Fruit fly (Drosophila melanogaster) whole organism, pupa: ENCODE data around the gene CG11248.

ENCODE experiments used
- CG10348 ChIP-seq: fragments of 200-800 bp; sonication (Bioruptor generic); IDR thresholded peaks from 2 replicates; pipeline ENCODE4 v1.3.6; 2022; ENCODE audit warnings: missing biosample characterization, missing genetic modification characterization
- CG12605 ChIP-seq: fragments of 200-800 bp; sonication (Bioruptor generic); IDR thresholded peaks from 2 replicates; pipeline ENCODE4 v1.3.6; 2022; ENCODE audit warnings: missing biosample characterization, missing genetic modification characterization
- CG13204 ChIP-seq: fragments of 200-800 bp; sonication (Bioruptor generic); optimal IDR thresholded peaks from 2 replicates; lab custom pipeline; 2018; ENCODE audit warnings: missing biosample characterization, mild to moderate bottlenecking, missing genetic modification characterization, moderate library complexity
- CG14655 ChIP-seq: fragments of 200-800 bp; sonication (Bioruptor generic); optimal IDR thresholded peaks from 3 replicates; lab custom pipeline; 2017; ENCODE audit warnings: mild to moderate bottlenecking, missing biosample characterization, missing genetic modification reagents, missing genetic modification characterization
- CG15710 ChIP-seq: fragments of 200-800 bp; sonication (Bioruptor generic); optimal IDR thresholded peaks from 2 replicates; lab custom pipeline; 2018; ENCODE audit warnings: missing biosample characterization, mild to moderate bottlenecking, missing genetic modification characterization, moderate library complexity
- CG17806 ChIP-seq: fragments of 200-800 bp; sonication (Bioruptor generic); optimal IDR thresholded peaks from 2 replicates; lab custom pipeline; 2018; ENCODE audit warnings: missing biosample characterization, mild to moderate bottlenecking, missing genetic modification characterization, moderate library complexity
- CG32121 ChIP-seq: fragments of 200-800 bp; sonication (Bioruptor generic); IDR thresholded peaks from 2 replicates; pipeline ENCODE4 v1.3.6; 2022; ENCODE audit warnings: missing biosample characterization, missing genetic modification characterization
- CG34367 ChIP-seq: fragments of 200-800 bp; sonication (Bioruptor generic); optimal IDR thresholded peaks from 2 replicates; lab custom pipeline; 2018; ENCODE audit warnings: missing biosample characterization, mild to moderate bottlenecking, missing genetic modification characterization
- CG4496 ChIP-seq: fragments of 200-800 bp; sonication (Bioruptor generic); IDR thresholded peaks from 3 replicates; pipeline ENCODE4 v1.3.6; 2022; ENCODE audit warnings: missing biosample characterization, missing genetic modification characterization
- CG8159 ChIP-seq: fragments of 200-800 bp; sonication (Bioruptor generic); optimal IDR thresholded peaks from 3 replicates; lab custom pipeline; 2018; ENCODE audit warnings: missing biosample characterization, mild to moderate bottlenecking, missing genetic modification characterization, moderate library complexity
- CG8301 ChIP-seq: fragments of 200-800 bp; sonication (Bioruptor generic); optimal IDR thresholded peaks from 2 replicates; lab custom pipeline; 2018; ENCODE audit warnings: missing biosample characterization, mild to moderate bottlenecking, missing genetic modification characterization
- CG9948 ChIP-seq: fragments of 200-800 bp; sonication (Bioruptor generic); optimal IDR thresholded peaks from 2 replicates; lab custom pipeline; 2018; ENCODE audit warnings: missing biosample characterization, mild to moderate bottlenecking, missing genetic modification characterization, moderate library complexity
- D1 ChIP-seq: fragments of 200-800 bp; sonication (Bioruptor generic); optimal IDR thresholded peaks from 2 replicates; lab custom pipeline; 2018; ENCODE audit warnings: missing biosample characterization, mild to moderate bottlenecking, missing genetic modification characterization, moderate library complexity
- EcR ChIP-seq: fragments of 200-800 bp; sonication (Bioruptor generic); optimal IDR thresholded peaks from 3 replicates; lab custom pipeline; 2019; ENCODE audit warnings: missing biosample characterization, missing genetic modification characterization, mild to moderate bottlenecking, moderate library complexity, missing genetic modification reagents
- Ets98B ChIP-seq: fragments of 200-800 bp; sonication (Bioruptor generic); IDR thresholded peaks from 2 replicates; pipeline ENCODE4 v1.3.6; 2022; ENCODE audit warnings: missing biosample characterization, missing genetic modification characterization
- Pif1A ChIP-seq: fragments of 200-800 bp; sonication (Bioruptor generic); optimal IDR thresholded peaks from 3 replicates; lab custom pipeline; 2016; ENCODE audit warnings: missing biosample characterization, missing genetic modification characterization
- Pif1B ChIP-seq: fragments of 200-800 bp; sonication (Bioruptor generic); optimal IDR thresholded peaks from 3 replicates; lab custom pipeline; 2016; ENCODE audit warnings: missing biosample characterization, missing genetic modification characterization
- Snoo ChIP-seq: fragments of 200-800 bp; sonication (Bioruptor generic); optimal IDR thresholded peaks from 3 replicates; lab custom pipeline; 2017; ENCODE audit warnings: missing biosample characterization, mild to moderate bottlenecking, missing genetic modification characterization, inconsistent platforms
- fd96Ca ChIP-seq: fragments of 200-800 bp; sonication (Bioruptor generic); IDR thresholded peaks from 3 replicates; pipeline ENCODE4 v1.3.6; 2022; ENCODE audit warnings: missing biosample characterization, missing genetic modification characterization
- gl ChIP-seq: fragments of 200-800 bp; sonication (Bioruptor generic); optimal IDR thresholded peaks from 2 replicates; lab custom pipeline; 2018; ENCODE audit warnings: missing biosample characterization, mild to moderate bottlenecking, missing genetic modification characterization
- rn ChIP-seq: fragments of 200-800 bp; sonication (Bioruptor generic); IDR thresholded peaks from 2 replicates; pipeline ENCODE4 v1.3.6; 2022; ENCODE audit warnings: missing biosample characterization, missing genetic modification characterization

Gene CG11248

dm6 chr3L:21642908-21643572, 36.8 kb upstream of the CG11248 start:
- no peak for TF ChIP-seq rn (GFP tag; lab: Robert Waterston, UW)
- TF ChIP-seq CG14655 (GFP tag; lab: Kevin White, UChicago): no peak
- no peak for TF ChIP-seq Pif1A (GFP tag; lab: Kevin White, UChicago)
- no peak for TF ChIP-seq CG17806
- no peak for TF ChIP-seq CG8301 (tag; lab: Kevin White, UChicago)

dm6 chr3L:21644176-21644575, 35.7 kb upstream of the CG11248 start:
- TF ChIP-seq Ets98B (GFP tag; lab: Robert Waterston, UW): no peak
- TF ChIP-seq Pif1A (GFP tag; lab: Kevin White, UChicago): no peak
- no peak for TF ChIP-seq D1 (tag; lab: Kevin White, UChicago)
- TF ChIP-seq gl (tag; lab: Kevin White, UChicago): no peak
- peak; percentile 91 for TF ChIP-seq EcR (GFP tag; lab: Kevin White, UChicago)
- peak; percentile 41; the same call in 2 of the 3 replicates for TF ChIP-seq CG4496 (GFP tag; lab: Robert Waterston, UW)
- TF ChIP-seq CG8301 (tag; lab: Kevin White, UChicago): no peak
- TF ChIP-seq CG13204 (GFP tag; lab: Kevin White, UChicago): peak; percentile 69

- TF ChIP-seq CG10348 (GFP tag; lab: Robert Waterston, UW): no peak
- TF ChIP-seq CG13204 (GFP tag; lab: Kevin White, UChicago): no peak
Observed at dm6 chr3L:21644607-21645006, 35.2 kb upstream of the CG11248 start, which contains the start of gene CG43980. Gene CG43980 (plus strand): TSS chr3L:21644958.

dm6 chr3L:21645878-21646277, 34.0 kb upstream of the CG11248 start:
- TF ChIP-seq CG4496 (GFP tag; lab: Robert Waterston, UW): no peak
- no peak for TF ChIP-seq CG9948 (tag; lab: Kevin White, UChicago)
- TF ChIP-seq Ets98B (GFP tag; lab: Robert Waterston, UW): no peak
- TF ChIP-seq CG8159 (tag; lab: Kevin White, UChicago): no peak
- no peak for TF ChIP-seq CG17806
- no peak for TF ChIP-seq CG13204 (GFP tag; lab: Kevin White, UChicago)
- TF ChIP-seq Pif1A (GFP tag; lab: Kevin White, UChicago): no peak
- no peak for TF ChIP-seq EcR (GFP tag; lab: Kevin White, UChicago)
- no peak for TF ChIP-seq Snoo (tag; lab: Kevin White, UChicago)
- no peak for TF ChIP-seq D1 (tag; lab: Kevin White, UChicago)

- TF ChIP-seq D1 (tag; lab: Kevin White, UChicago): no peak
- no peak for TF ChIP-seq Pif1B (GFP tag; lab: Kevin White, UChicago)
- no peak for TF ChIP-seq CG8301 (tag; lab: Kevin White, UChicago)
- TF ChIP-seq CG13204 (GFP tag; lab: Kevin White, UChicago): no peak
- no peak for TF ChIP-seq CG9948 (tag; lab: Kevin White, UChicago)
- TF ChIP-seq fd96Ca (GFP tag; lab: Robert Waterston, UW): no peak
- TF ChIP-seq CG12605 (GFP tag; lab: Robert Waterston, UW): no peak
- no peak for TF ChIP-seq CG15710 (tag; lab: Kevin White, UChicago)
- no peak for TF ChIP-seq CG4496 (GFP tag; lab: Robert Waterston, UW)
- TF ChIP-seq CG34367: no peak
- TF ChIP-seq CG10348 (GFP tag; lab: Robert Waterston, UW): no peak
- no peak for TF ChIP-seq CG17806
- no peak for TF ChIP-seq Snoo (tag; lab: Kevin White, UChicago)
- no peak for TF ChIP-seq rn (GFP tag; lab: Robert Waterston, UW)
- no peak for TF ChIP-seq CG8159 (tag; lab: Kevin White, UChicago)
- no peak for TF ChIP-seq CG32121 (GFP tag; lab: Robert Waterston, UW)
Observed at dm6 chr3L:21647853-21648252, 32.0 kb upstream of the CG11248 start.

dm6 chr3L:21651412-21651811, 28.4 kb upstream of the CG11248 start:
- TF ChIP-seq CG13204 (GFP tag; lab: Kevin White, UChicago) (peak; percentile 64), EcR (GFP tag; lab: Kevin White, UChicago) (peak; percentile 20), CG10348 (GFP tag; lab: Robert Waterston, UW) (no peak)

dm6 chr3L:21652124-21652523, 27.7 kb upstream of the CG11248 start:
- no peak for TF ChIP-seq CG17806
- no peak for TF ChIP-seq CG15710 (tag; lab: Kevin White, UChicago)
- no peak for TF ChIP-seq Snoo (tag; lab: Kevin White, UChicago)
- no peak for TF ChIP-seq Pif1A (GFP tag; lab: Kevin White, UChicago)
- TF ChIP-seq CG12605 (GFP tag; lab: Robert Waterston, UW): no peak
- no peak for TF ChIP-seq CG10348 (GFP tag; lab: Robert Waterston, UW)
- no peak for TF ChIP-seq Pif1B (GFP tag; lab: Kevin White, UChicago)
- no peak for TF ChIP-seq D1 (tag; lab: Kevin White, UChicago)
- no peak for TF ChIP-seq CG4496 (GFP tag; lab: Robert Waterston, UW)
- no peak for TF ChIP-seq EcR (GFP tag; lab: Kevin White, UChicago)
- TF ChIP-seq Ets98B (GFP tag; lab: Robert Waterston, UW): no peak
- TF ChIP-seq CG14655 (GFP tag; lab: Kevin White, UChicago): no peak
- no peak for TF ChIP-seq gl (tag; lab: Kevin White, UChicago)
- no peak for TF ChIP-seq rn (GFP tag; lab: Robert Waterston, UW)
- no peak for TF ChIP-seq CG8301 (tag; lab: Kevin White, UChicago)
- no peak for TF ChIP-seq CG34367
